Worm (Caenorhabditis elegans): Measurements from ENCODE around the gene glc-4.

Gene glc-4

DNA sequence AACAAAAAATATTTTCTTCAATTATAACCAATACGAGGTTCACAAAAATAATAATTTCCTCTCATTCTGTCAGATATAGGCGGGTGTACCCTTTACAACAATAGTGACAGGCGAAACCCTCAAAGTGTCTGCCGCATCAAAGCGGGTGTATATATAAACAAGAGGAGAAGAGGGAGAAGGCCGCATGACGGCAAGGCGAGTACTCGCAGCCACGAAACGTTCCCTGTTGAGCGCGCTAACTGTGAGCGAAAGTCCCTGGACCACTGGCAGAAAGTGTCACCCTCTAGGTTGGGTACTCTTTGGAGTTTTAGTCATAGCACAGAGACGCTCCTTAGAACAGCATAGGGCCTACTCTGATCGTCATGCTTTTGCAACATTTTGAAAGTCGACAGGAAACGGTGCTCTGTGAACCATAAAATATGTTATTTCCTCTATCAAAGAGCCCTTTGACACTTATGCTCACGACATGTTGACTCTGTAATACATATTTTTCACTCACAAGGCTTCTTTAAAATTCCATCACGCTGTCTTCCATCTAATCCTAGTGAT, 25.4 kb upstream of the glc-4 start, which contains the start of gene pcrg-1 (continued):
- TF ChIP-seq ceh-22 (tag; optimal IDR thresholded peaks at IDR 0.05) (no peak), gmeb-2 (tag; optimal IDR thresholded peaks at IDR 0.05) (peak; percentile 78), ceh-34 (tag; optimal IDR thresholded peaks at IDR 0.05) (peak; percentile 84), lim-6 (tag; optimal IDR thresholded peaks at IDR 0.05) (peak; percentile 90), ztf-16 (tag; optimal IDR thresholded peaks at IDR 0.05) (peak; percentile 89), mec-3 (tag; optimal IDR thresholded peaks at IDR 0.05; ENCODE audit: borderline replicate concordance) (peak; percentile 39), hlh-15 (tag; optimal IDR thresholded peaks at IDR 0.05) (peak; percentile 71), ceh-24 (tag; optimal IDR thresholded peaks at IDR 0.05) (peak; percentile 74), unc-86 (tag; optimal IDR thresholded peaks at IDR 0.05) (peak; percentile 75), fkh-6 (tag; optimal IDR thresholded peaks at IDR 0.05) (peak; percentile 86), zip-5 (tag; optimal IDR thresholded peaks at IDR 0.05) (peak; percentile 45), K02D7.2 (tag; optimal IDR thresholded peaks at IDR 0.05) (peak; percentile 74), nhr-11 (tag; optimal IDR thresholded peaks at IDR 0.05) (no peak), Y22D7AL.16 (tag; optimal IDR thresholded peaks at IDR 0.05) (peak; percentile 84), ref-2 (tag; optimal IDR thresholded peaks at IDR 0.05) (peak; percentile 77), sdc-2 (tag; optimal IDR thresholded peaks at IDR 0.05) (peak; percentile 69), elt-2 (tag; optimal IDR thresholded peaks at IDR 0.05) (peak; percentile 90), pqm-1 (tag; optimal IDR thresholded peaks at IDR 0.05) (peak; percentile 61)

DNA sequence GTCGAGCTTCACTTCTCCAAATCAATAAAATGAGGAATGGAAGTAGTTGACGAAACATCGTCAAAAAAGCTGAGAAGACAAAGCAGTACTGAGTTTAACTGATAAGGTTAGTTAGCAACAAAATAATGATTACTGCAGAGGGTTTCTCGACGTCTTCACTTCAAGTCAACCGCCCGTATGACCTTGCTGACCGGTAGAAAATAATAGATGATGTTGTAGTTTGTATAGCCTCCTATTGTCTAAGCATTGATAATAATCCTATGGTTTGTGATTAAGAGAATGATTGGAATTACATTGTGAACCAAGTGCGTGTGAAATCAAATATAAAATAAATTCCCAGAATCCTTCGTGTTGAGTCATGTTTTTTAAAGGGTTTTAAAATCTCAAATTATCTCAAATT, 24.6 kb upstream of the glc-4 start, which contains the start of gene E04F6.6:
Gene E04F6.6, minus strand, starts transcription at position 258 of the 400 bp plus-strand sequence.
- TF ChIP-seq unc-55 (GFP tag; optimal IDR thresholded peaks at IDR 0.05) (no peak), ceh-19 (GFP tag; optimal IDR thresholded peaks at IDR 0.05) (no peak), pha-2 (tag; optimal IDR thresholded peaks at IDR 0.05) (no peak), unc-3 (GFP tag; conservative IDR thresholded peaks at IDR 0.05) (no peak), unc-3 (tag; optimal IDR thresholded peaks at IDR 0.05) (no peak), hlh-30 (tag; optimal IDR thresholded peaks at IDR 0.05; ENCODE audit: insufficient read depth) (no peak), ceh-24 (tag; optimal IDR thresholded peaks at IDR 0.05) (no peak), ceh-31 (tag; optimal IDR thresholded peaks at IDR 0.05) (no peak), ref-2 (tag; optimal IDR thresholded peaks at IDR 0.05) (no peak), hlh-15 (tag; optimal IDR thresholded peaks at IDR 0.05) (no peak), gmeb-2 (tag; optimal IDR thresholded peaks at IDR 0.05) (no peak), ets-4 (tag; optimal IDR thresholded peaks at IDR 0.05) (no peak), ceh-30 (tag; optimal IDR thresholded peaks at IDR 0.05) (no peak), eyg-1 (tag; optimal IDR thresholded peaks at IDR 0.05) (no peak), fax-1 (tag; optimal IDR thresholded peaks at IDR 0.05) (no peak), ceh-6 (GFP tag; optimal IDR thresholded peaks at IDR 0.05) (no peak)

DNA sequence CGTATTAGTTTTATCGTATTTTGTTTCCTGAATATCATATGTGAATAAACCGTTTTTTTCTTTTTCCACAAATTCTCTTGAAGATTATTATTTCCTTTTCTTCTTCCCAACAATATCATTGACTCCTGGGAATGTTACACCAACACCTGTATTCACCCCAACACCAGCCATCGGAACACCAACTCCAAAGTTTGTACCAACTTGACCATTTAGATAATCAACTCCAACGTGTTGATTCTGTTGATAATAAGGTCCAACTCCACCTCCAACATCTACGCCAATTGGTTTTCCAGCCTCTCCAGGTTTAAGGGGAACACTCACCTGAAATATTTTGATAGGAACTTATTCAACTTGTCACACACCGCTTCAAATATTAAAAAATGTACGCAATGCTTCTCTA, 22.7 kb upstream of the glc-4 start:
- TF ChIP-seq elt-4 (tag; optimal IDR thresholded peaks at IDR 0.05) (no peak), hlh-8 (tag; optimal IDR thresholded peaks at IDR 0.05) (no peak), pag-3 (tag; optimal IDR thresholded peaks at IDR 0.05; ENCODE audit: borderline replicate concordance) (no peak), pha-4 (tag; optimal IDR thresholded peaks at IDR 0.05) (no peak), rnt-1 (tag; optimal IDR thresholded peaks at IDR 0.05) (no peak), ceh-22 (tag; optimal IDR thresholded peaks at IDR 0.05) (no peak)

DNA sequence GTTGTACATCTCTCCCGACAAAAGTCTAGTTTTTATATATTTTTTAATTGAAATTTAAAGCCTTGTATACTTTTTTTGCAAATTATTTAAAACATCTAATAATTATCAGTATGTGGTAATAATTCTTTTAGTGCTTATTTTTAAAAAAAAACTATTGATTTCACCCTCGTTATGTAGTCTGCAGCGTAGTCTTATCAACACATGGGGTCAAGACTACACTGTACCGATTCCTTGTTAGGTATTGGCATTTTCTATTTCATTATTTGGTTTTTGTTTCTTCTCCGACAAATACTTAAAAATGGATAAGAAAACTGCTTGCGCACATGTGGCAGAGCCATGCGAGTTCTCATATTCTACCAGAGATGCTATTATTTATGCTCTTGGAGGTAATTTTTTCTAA, 21.3 kb upstream of the glc-4 start, which contains the start of gene maoc-1:
Gene maoc-1, plus strand, starts transcription at position 237 of the 400 bp plus-strand sequence.
- TF ChIP-seq unc-86 (tag; optimal IDR thresholded peaks at IDR 0.05) (no peak), elt-2 (tag; optimal IDR thresholded peaks at IDR 0.05) (peak; percentile 16), fax-1 (tag; optimal IDR thresholded peaks at IDR 0.05) (no peak)

DNA sequence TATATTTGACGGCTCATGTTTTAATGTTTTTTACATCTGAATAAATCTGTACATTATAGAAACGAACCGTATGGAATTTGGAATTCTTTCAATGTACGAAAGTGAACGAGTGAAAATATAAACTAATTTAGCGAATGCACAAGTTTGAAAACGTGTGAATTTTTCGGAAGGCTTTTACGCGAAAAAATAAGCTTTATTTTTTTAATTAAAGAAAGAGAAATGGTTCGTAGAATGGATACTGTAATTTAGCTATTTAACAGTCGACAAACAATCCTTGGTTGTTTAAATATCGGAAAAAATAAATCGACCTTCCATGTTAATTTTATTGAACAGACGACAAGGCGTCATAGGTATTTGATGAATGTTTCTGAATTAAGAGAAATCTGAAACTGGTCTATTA, 20.8 kb upstream of the glc-4 start, which contains the start of gene acdh-12:
Gene acdh-12, minus strand, starts transcription at position 101 of the 400 bp plus-strand sequence.
- TF ChIP-seq nfya-1 (tag; optimal IDR thresholded peaks at IDR 0.05) = no peak
- no peak for TF ChIP-seq hlh-30 (tag; optimal IDR thresholded peaks at IDR 0.05; ENCODE audit: insufficient read depth)
- no peak for TF ChIP-seq Y22D7AL.16 (tag; optimal IDR thresholded peaks at IDR 0.05)
- TF ChIP-seq T23F11.4 (GFP tag; optimal IDR thresholded peaks at IDR 0.05) = no peak
- TF ChIP-seq unc-42 (tag; optimal IDR thresholded peaks at IDR 0.05) = no peak
- TF ChIP-seq sox-2 (GFP tag; IDR thresholded peaks at IDR 0.05) = no peak
- TF ChIP-seq ttx-3 (tag; optimal IDR thresholded peaks at IDR 0.05) = no peak
- no peak for TF ChIP-seq syd-9 (tag; optimal IDR thresholded peaks at IDR 0.05)
- no peak for TF ChIP-seq nhr-232 (tag; optimal IDR thresholded peaks at IDR 0.05)
- no peak for TF ChIP-seq ceh-45 (GFP tag; IDR thresholded peaks at IDR 0.05)
- TF ChIP-seq nhr-11 (tag; optimal IDR thresholded peaks at IDR 0.05) = no peak
- no peak for TF ChIP-seq ceh-2 (tag; optimal IDR thresholded peaks at IDR 0.05)
